Worm (Caenorhabditis elegans) whole organism, late embryonic: ENCODE results near the gene hap-1.

Experiments used
- F13H6.1 ChIP-seq: sonication (generic microtip); optimal IDR thresholded peaks from 2 replicates; lab custom pipeline; 2016; ENCODE audit warnings: missing genetic modification characterization, missing compliant biosample characterization
- K02D7.2 ChIP-seq: sonication (generic microtip); optimal IDR thresholded peaks from 2 replicates; lab custom pipeline; 2017; ENCODE audit warnings: mild to moderate bottlenecking, missing genetic modification characterization, missing compliant biosample characterization
- K09A11.1 ChIP-seq: sonication (generic microtip); optimal IDR thresholded peaks from 2 replicates; lab custom pipeline; 2017; ENCODE audit warnings: antibody characterized with exemption, mild to moderate bottlenecking, missing genetic modification characterization, missing compliant biosample characterization; ENCODE audit not compliant: insufficient read depth
- T23F11.4 ChIP-seq: fragments of 200-800 bp; sonication (Bioruptor generic); optimal IDR thresholded peaks from 2 replicates; lab custom pipeline; 2018; ENCODE audit warnings: mild to moderate bottlenecking, missing genetic modification characterization, missing compliant biosample characterization
- Y22D7AL.16 ChIP-seq: sonication (generic microtip); optimal IDR thresholded peaks from 2 replicates; lab custom pipeline; 2016; ENCODE audit warnings: missing genetic modification characterization, missing compliant biosample characterization
- ama-1 ChIP-seq: fragments of 150-350 bp; optimal IDR thresholded peaks from 2 replicates; lab custom pipeline; 2014
- ceh-14 ChIP-seq: sonication (generic microtip); optimal IDR thresholded peaks from 2 replicates; lab custom pipeline; 2016; ENCODE audit warnings: missing genotype, missing genetic modification characterization, missing compliant biosample characterization
- ceh-18 ChIP-seq: sonication (generic microtip); optimal IDR thresholded peaks from 2 replicates; lab custom pipeline; 2016; ENCODE audit warnings: missing genetic modification characterization, missing compliant biosample characterization
- ceh-19 ChIP-seq: fragments of 200-800 bp; sonication (Bioruptor generic); optimal IDR thresholded peaks from 2 replicates; lab custom pipeline; 2018; ENCODE audit warnings: mild to moderate bottlenecking, missing genetic modification characterization, missing compliant biosample characterization
- ceh-30 ChIP-seq: fragments of 150-350 bp; optimal IDR thresholded peaks from 2 replicates; lab custom pipeline; 2014; ENCODE audit warnings: missing biosample characterization, missing genetic modification characterization
- ceh-31 ChIP-seq: sonication (generic microtip); optimal IDR thresholded peaks from 2 replicates; lab custom pipeline; 2016; ENCODE audit warnings: missing genetic modification characterization, missing compliant biosample characterization
- ceh-45 ChIP-seq: fragments of 200-800 bp; sonication (Bioruptor generic); IDR thresholded peaks from 2 replicates; pipeline ENCODE4 v1.3.6; 2022; ENCODE audit warnings: missing genetic modification reagents, missing genetic modification characterization, missing compliant biosample characterization
- ceh-48 ChIP-seq: sonication (generic microtip); optimal IDR thresholded peaks from 2 replicates; lab custom pipeline; 2016; ENCODE audit warnings: missing genetic modification characterization, inconsistent platforms, missing compliant biosample characterization
- ceh-9 ChIP-seq: sonication (generic microtip); optimal IDR thresholded peaks from 2 replicates; lab custom pipeline; 2016; ENCODE audit warnings: mild to moderate bottlenecking, missing genetic modification characterization, inconsistent platforms, missing compliant biosample characterization
- dve-1 ChIP-seq: sonication (generic microtip); optimal IDR thresholded peaks from 2 replicates; lab custom pipeline; 2017; ENCODE audit warnings: antibody characterized with exemption, mild to moderate bottlenecking, missing genetic modification characterization, missing compliant biosample characterization
- eyg-1 ChIP-seq: sonication (generic microtip); optimal IDR thresholded peaks from 2 replicates; lab custom pipeline; 2016; ENCODE audit warnings: missing genotype, missing genetic modification characterization, missing compliant biosample characterization
- fkh-6 ChIP-seq: sonication (generic microtip); optimal IDR thresholded peaks from 2 replicates; lab custom pipeline; 2016; ENCODE audit warnings: missing genetic modification characterization, missing compliant biosample characterization
- hlh-8 ChIP-seq: sonication (generic microtip); optimal IDR thresholded peaks from 2 replicates; lab custom pipeline; 2016; ENCODE audit warnings: missing genotype, missing genetic modification characterization, missing compliant biosample characterization
- lim-6 ChIP-seq: sonication (generic microtip); optimal IDR thresholded peaks from 2 replicates; lab custom pipeline; 2016; ENCODE audit warnings: missing genetic modification characterization, missing compliant biosample characterization
- lin-11 ChIP-seq: fragments of 200-800 bp; sonication (Bioruptor generic); optimal IDR thresholded peaks from 2 replicates; lab custom pipeline; 2018; ENCODE audit warnings: mild to moderate bottlenecking, missing genetic modification characterization, missing compliant biosample characterization
- madf-2 ChIP-seq: sonication (generic microtip); optimal IDR thresholded peaks from 2 replicates; lab custom pipeline; 2017; ENCODE audit warnings: missing genetic modification characterization, missing compliant biosample characterization
- mec-3 ChIP-seq: sonication (generic microtip); optimal IDR thresholded peaks from 2 replicates; lab custom pipeline; 2016; ENCODE audit warnings: borderline replicate concordance, missing genetic modification characterization, missing compliant biosample characterization
- nfya-1 ChIP-seq: sonication (generic microtip); optimal IDR thresholded peaks from 2 replicates; lab custom pipeline; 2017; ENCODE audit warnings: missing genetic modification characterization, mild to moderate bottlenecking, missing compliant biosample characterization, antibody characterized with exemption, moderate library complexity
- nhr-11 ChIP-seq: fragments of 150-350 bp; optimal IDR thresholded peaks from 2 replicates; lab custom pipeline; 2014; ENCODE audit warnings: missing biosample characterization, missing genetic modification characterization
- odd-2 ChIP-seq: sonication (generic microtip); optimal IDR thresholded peaks from 2 replicates; lab custom pipeline; 2017; ENCODE audit warnings: antibody characterized with exemption, mild to moderate bottlenecking, missing genetic modification characterization, missing compliant biosample characterization
- pag-3 ChIP-seq: sonication (generic microtip); optimal IDR thresholded peaks from 2 replicates; lab custom pipeline; 2016; ENCODE audit warnings: missing compliant biosample characterization, missing genetic modification characterization, borderline replicate concordance
- pax-1 ChIP-seq: fragments of 150-350 bp; optimal IDR thresholded peaks from 2 replicates; lab custom pipeline; 2014; ENCODE audit warnings: missing biosample characterization, missing genetic modification characterization
- pha-2 ChIP-seq: sonication (generic microtip); optimal IDR thresholded peaks from 2 replicates; lab custom pipeline; 2017; ENCODE audit warnings: mild to moderate bottlenecking, missing genetic modification characterization, missing compliant biosample characterization
- pros-1 ChIP-seq: fragments of 150-350 bp; optimal IDR thresholded peaks from 2 replicates; lab custom pipeline; 2014; ENCODE audit warnings: missing biosample characterization, missing genetic modification reagents, missing genetic modification characterization
- rnt-1 ChIP-seq: sonication (generic microtip); optimal IDR thresholded peaks from 2 replicates; lab custom pipeline; 2016; ENCODE audit warnings: missing genetic modification characterization, missing compliant biosample characterization
- sox-4 ChIP-seq: sonication (generic microtip); optimal IDR thresholded peaks from 2 replicates; lab custom pipeline; 2017; ENCODE audit warnings: mild to moderate bottlenecking, missing genetic modification characterization, inconsistent platforms, missing compliant biosample characterization
- syd-9 ChIP-seq: sonication (generic microtip); optimal IDR thresholded peaks from 2 replicates; lab custom pipeline; 2016; ENCODE audit warnings: mild to moderate bottlenecking, missing genetic modification characterization, moderate library complexity, missing compliant biosample characterization
- tbx-2 ChIP-seq: sonication (generic microtip); optimal IDR thresholded peaks from 2 replicates; lab custom pipeline; 2016; ENCODE audit warnings: missing genetic modification characterization, missing compliant biosample characterization
- tbx-7 ChIP-seq: sonication (generic microtip); optimal IDR thresholded peaks from 2 replicates; lab custom pipeline; 2016; ENCODE audit warnings: missing genotype, missing genetic modification characterization, missing compliant biosample characterization
- zip-5 ChIP-seq: sonication (generic microtip); optimal IDR thresholded peaks from 2 replicates; lab custom pipeline; 2016; ENCODE audit warnings: missing genetic modification characterization, missing compliant biosample characterization

The hap-1 gene

ce11 chrIII:5263299-5263993, at the start of gene hap-1, which contains the start of gene C34E10.9:
TSS of gene hap-1 (plus strand) at chrIII:5263943.
TSS of gene C34E10.9 (minus strand) at chrIII:5263399.
- TF ChIP-seq lim-6 (tag; lab: Kevin White, UChicago), result no peak
- TF ChIP-seq ceh-31 (tag; lab: Kevin White, UChicago), result no peak
- no peak for TF ChIP-seq pax-1
- no peak for TF ChIP-seq Y22D7AL.16 (tag; lab: Kevin White, UChicago)
- TF ChIP-seq eyg-1 (tag; lab: Kevin White, UChicago), result no peak
- no peak for TF ChIP-seq rnt-1 (tag; lab: Kevin White, UChicago)
- TF ChIP-seq hlh-8, result no peak

ce11 chrIII:5214162-5214561, 49.6 kb upstream of the hap-1 start:
- TF ChIP-seq madf-2 (tag; lab: Kevin White, UChicago), result no peak
- no peak for TF ChIP-seq rnt-1 (tag; lab: Kevin White, UChicago)
- no peak for TF ChIP-seq pag-3 (tag; lab: Kevin White, UChicago)
- no peak for TF ChIP-seq K02D7.2 (tag; lab: Kevin White, UChicago)
- no peak for TF ChIP-seq F13H6.1 (tag; lab: Kevin White, UChicago)
- no peak for TF ChIP-seq ceh-18
- TF ChIP-seq ceh-48 (tag; lab: Kevin White, UChicago), result no peak
- no peak for TF ChIP-seq ceh-45 (GFP tag; lab: Robert Waterston, UW)
- no peak for TF ChIP-seq lim-6 (tag; lab: Kevin White, UChicago)

- TF ChIP-seq pha-2 (tag; lab: Kevin White, UChicago) (no peak), ama-1 (lab: Kevin White, UChicago) (no peak), sox-4 (tag; lab: Kevin White, UChicago) (no peak), ceh-19 (GFP tag; lab: Kevin White, UChicago) (no peak), ceh-31 (tag; lab: Kevin White, UChicago) (no peak), K09A11.1 (tag; lab: Kevin White, UChicago) (no peak), syd-9 (no peak), mec-3 (tag; lab: Kevin White, UChicago) (no peak), tbx-2 (tag; lab: Kevin White, UChicago) (no peak), nfya-1 (tag; lab: Kevin White, UChicago) (no peak), ceh-14 (no peak), tbx-7 (tag; lab: Kevin White, UChicago) (no peak), T23F11.4 (GFP tag; lab: Kevin White, UChicago) (no peak), nhr-11 (tag; lab: Kevin White, UChicago) (no peak), pax-1 (no peak)
- TF ChIP-seq, all 69 proteins: peak for 0
Observed at ce11 chrIII:5215375-5215774, 48.4 kb upstream of the hap-1 start, which contains the start of gene ZC155.4. TSS of gene ZC155.4 (minus strand) at chrIII:5215475.

ce11 chrIII:5217511-5217910, 46.2 kb upstream of the hap-1 start, which contains the start of gene cutl-19:
TSS of gene cutl-19 (minus strand) at chrIII:5217611.
- TF ChIP-seq pros-1 (tag; lab: Kevin White, UChicago) (no peak), ceh-30 (tag; lab: Kevin White, UChicago) (no peak), zip-5 (tag; lab: Kevin White, UChicago) (no peak), eyg-1 (tag; lab: Kevin White, UChicago) (no peak), fkh-6 (no peak), Y22D7AL.16 (tag; lab: Kevin White, UChicago) (no peak), ceh-9 (tag; lab: Kevin White, UChicago) (no peak), lin-11 (tag; lab: Kevin White, UChicago) (no peak), ceh-19 (GFP tag; lab: Kevin White, UChicago) (no peak), lim-6 (tag; lab: Kevin White, UChicago) (no peak), dve-1 (tag; lab: Kevin White, UChicago) (no peak), odd-2 (tag; lab: Kevin White, UChicago) (no peak), tbx-2 (tag; lab: Kevin White, UChicago) (no peak)
